Fruit fly (Drosophila melanogaster) ovary, adult (tissue): ENCODE measurements around the gene rump.

Experiments
- CG17801 ChIP-seq: fragments of 200-800 bp; optimal IDR thresholded peaks from 2 replicates; lab custom pipeline; 2019; ENCODE audit warnings: missing biosample characterization, mild to moderate bottlenecking, missing genetic modification characterization, moderate library complexity; ENCODE audit not compliant: partially characterized antibody

Gene rump

dm6 chr3R:9532437-9533180 lies 22.5 kb upstream of the rump start, which contains the start of gene by:
Gene by, minus strand, starts transcription at chr3R:9533011.
- TF ChIP-seq CG17801: no peak

DNA sequence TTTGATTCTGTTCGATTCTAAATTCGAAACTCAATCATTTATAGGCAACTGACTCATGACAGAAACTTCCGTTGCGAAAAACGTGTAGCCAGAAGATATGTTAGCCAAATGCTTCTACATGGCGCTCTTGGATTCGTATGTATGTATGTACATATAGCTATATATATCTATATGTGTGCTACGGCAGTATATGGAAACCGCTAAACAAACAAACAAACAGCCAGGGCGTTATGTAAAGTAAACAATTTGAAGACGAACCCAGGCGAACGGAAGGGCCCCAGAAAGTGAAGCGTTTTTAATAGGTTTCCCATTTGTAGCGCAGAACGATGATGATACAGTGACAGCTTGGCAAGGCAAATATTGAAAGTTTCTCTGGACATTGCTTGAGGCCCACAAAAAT lies 19.8 kb upstream of the rump start:
- no peak for TF ChIP-seq CG17801

- no peak for TF ChIP-seq CG17801
These were observed 19.3 kb upstream of the rump start for dm6 chr3R:9529387-9529897.

DNA sequence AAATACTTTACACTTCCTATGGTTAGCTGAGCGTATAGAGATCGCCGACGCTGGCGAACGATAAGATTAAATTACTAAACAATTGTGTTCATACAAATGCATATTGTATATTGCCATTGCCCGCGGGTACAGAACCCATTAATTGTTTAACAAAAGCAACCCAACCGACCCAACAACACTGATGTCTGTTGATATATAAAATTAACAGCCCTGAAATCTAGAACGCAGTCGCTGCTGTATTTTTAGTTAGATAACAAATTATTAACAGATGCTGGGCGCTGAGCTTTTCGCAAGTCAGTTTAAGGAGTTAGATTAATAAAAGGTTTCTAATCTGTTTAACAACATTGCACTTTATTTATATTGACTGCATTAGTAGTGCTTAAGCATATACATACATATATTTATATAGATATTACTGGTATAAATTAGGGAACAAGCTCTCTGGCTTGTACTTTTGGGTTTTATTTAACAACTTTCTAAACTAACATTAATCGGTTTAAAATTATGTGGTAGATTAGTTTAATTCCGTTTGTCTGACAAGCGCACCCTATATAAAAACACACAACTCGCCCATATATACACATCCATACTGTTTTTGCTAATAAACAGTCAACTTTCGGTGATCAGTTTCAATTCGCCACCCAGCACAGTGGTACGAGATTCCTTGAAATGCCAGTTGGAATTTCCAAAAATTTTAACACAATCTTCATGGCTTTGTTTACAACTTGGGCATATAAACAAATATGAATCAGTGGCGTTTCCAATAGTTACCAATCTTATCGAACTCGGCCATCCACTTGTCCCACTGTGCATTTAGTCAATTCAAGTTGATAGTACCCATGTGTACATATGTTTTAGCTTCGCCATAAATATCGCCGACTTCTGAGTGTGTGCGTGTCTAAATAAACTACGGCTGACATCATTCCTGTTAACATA lies 18.1 kb upstream of the rump start:
- TF ChIP-seq CG17801: peak; percentile 71

DNA sequence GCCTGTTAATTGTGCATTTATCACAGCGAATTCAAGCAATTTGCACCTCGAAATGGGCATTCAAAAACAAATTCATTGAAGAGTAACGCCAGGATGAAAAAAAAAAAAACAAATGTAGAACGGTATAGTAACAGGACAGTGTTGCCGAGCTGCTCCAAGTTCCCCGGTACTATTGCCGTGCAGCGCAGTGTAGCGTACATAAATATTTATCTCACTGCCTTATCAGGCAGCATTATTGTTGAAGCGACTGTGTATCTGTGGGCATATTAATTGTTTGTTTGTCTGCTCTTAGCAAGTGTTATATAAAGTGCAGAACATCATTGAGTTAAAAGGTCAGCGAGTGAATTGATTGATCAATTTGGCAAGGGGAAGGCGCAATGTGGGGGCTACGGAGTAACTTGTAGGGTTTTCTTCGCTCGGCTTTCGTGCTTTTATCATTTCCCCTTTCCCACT lies 6.3 kb upstream of the rump start:
- TF ChIP-seq CG17801: no peak

DNA sequence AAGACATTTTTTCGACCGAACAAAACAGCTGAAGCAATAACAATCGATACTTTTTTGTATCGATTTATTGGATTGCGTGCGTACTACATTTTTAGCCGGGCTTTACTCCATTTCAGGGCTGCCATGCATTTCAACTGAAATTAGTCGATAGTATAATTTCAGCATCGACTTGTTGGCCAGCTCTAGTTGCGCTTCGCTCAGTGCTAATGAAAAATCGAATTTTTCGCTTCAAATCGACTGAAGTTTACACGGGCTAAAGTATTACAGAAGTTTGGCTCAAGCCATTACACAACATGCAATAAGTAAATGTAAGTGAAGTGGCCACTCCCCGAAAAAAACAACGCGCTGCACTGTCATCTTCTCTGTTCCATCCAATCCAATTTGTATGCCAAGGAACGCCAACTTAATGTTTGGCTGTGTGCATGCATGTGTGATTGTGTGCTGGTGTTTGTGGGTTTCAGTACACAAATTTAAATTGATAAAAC lies 5.8 kb upstream of the rump start, which contains the start of the genes mRpL47, CG8176 and Kdm3:
TSS of gene mRpL47 (minus strand) at position 49 of the 485 bp plus-strand sequence.
TSS of gene CG8176 (plus strand) at position 148 of the 485 bp plus-strand sequence.
TSS of gene Kdm3 (plus strand) at position 148 of the 485 bp plus-strand sequence.
- peak; percentile 34 for TF ChIP-seq CG17801

- TF ChIP-seq CG17801: peak; percentile 66
These were observed 2.9 kb upstream of the rump start, which contains the start of the genes Ras85D and Rlb1 for dm6 chr3R:9513052-9513420. Gene Ras85D, minus strand, starts transcription at chr3R:9513067. Gene Rlb1, plus strand, starts transcription at chr3R:9513327.

DNA sequence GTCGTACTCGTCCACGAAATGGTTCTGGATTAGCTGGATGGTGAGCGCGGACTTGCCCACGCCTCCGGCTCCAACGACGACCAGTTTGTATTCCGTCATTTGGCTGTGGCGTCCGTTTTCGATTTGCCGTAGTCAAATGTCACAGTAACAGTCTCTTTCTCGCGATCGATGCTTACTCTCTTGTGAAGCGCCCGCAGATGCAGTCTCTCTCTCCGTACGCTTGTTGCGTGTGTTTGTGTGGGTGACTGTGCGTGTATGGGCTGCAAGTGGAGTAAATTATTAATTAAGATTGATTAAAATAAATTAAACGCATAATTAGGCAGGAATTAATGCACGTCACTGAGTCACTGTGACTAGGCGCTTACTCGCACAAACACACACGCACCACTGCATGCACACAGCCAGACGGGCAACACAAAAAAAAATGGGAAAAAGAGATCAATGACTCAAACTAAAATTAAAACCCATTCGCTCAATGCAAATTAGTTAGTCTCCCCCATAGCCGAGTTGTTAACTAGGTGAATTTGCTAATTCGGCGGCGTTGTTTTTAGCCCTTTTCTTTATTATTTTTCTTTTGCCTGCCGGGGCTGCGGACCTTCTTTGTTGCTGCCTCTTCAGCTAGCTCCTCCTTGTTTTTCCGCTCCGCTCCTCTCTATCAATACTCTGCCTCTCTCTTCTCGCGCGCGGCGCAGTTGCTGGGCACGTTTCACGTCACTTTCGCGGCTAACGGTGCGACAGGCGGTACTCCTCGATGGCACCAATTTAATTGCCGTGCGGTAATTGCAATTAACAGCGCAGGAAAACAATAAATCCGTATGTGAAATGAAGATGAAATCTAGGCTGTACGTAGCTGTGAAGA lies 2.3 kb upstream of the rump start:
- TF ChIP-seq CG17801: no peak

- peak; percentile 28 for TF ChIP-seq CG17801
These were observed 5.8 kb downstream of the rump start, which contains the start of gene CG8149 for dm6 chr3R:9504355-9504754. Gene CG8149, plus strand, starts transcription at chr3R:9504656.

DNA sequence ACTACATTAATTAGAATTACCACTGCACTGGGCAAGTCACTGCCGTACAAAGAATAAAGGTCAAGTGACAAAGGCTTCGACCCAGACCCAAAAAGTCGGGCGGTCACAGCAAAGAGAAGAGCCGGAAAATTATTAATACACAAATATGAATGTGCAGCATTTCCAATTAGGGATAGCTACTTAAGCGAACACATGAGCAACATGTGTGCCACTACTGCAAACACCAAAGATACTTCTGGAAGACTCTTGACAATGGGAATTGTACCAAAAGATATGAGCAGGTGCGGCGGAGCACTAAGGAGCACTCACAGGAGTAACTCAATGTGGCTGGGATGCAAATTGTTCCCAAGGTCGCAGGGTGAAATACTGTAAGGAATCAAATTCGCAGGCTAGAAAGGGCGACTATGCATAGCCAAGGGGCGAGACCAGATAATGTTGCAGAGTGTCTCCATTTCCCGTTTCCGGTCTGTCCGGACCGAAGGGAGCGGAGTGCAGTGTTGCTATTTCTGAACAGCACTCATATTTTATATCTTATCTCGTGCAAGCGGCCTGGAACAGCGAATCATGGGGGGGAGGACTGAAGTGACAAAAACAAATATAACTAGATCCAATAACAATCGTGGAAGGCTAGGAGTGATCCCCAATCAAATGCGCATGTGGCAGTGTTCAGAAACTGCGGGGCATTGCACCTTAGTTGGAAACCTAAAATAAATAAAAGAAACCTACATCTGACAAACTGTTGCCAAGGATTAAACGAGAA lies 6.6 kb downstream of the rump start:
- no peak for TF ChIP-seq CG17801

dm6 chr3R:9502416-9502763 lies 7.7 kb downstream of the rump start, which contains the start of gene RhoL:
Gene RhoL, minus strand, starts transcription at chr3R:9502581.
- TF ChIP-seq CG17801: peak; percentile 68

DNA sequence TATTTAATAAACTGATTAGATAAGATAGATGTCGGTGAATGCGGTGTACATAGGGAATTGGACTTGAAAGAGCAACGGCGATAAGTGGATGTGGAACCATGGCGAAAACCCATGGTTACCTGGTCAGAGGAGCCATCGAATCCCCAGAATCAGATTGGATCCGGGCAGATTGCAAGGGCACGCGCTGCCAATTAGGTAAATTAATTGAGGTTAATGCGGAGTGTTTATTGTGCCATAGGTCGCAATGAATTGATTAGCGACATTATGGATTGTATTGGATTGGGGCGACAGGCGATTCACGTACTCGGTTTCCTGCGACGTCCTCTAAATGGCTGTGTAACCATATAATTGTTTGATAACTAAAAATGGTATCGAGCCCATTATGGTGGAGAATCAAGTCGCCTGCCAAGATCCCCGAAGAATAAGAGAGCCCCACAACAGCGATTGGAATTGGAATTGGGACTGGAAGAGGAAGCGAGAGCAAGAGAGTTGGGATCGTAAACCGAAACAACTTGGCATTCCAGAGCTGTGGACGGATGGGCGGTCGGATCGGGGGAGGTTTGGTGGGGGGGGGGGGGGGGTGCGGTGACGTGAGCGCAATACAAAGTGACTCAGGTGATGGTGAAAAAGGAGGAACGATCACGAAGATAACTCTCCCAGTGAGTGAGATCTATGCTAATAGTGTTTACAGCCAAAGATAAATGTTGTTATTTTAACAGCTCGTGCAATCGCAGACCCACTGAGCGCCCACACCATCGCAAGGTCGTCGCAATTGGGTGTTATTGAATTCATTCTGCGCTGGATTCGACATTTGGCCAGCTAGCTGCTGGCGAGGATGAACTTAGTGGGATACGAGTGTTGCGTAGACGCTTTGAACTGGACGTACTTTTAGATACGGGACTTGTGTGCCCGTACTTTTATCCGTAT lies 8.4 kb downstream of the rump start:
- TF ChIP-seq CG17801: no peak

DNA sequence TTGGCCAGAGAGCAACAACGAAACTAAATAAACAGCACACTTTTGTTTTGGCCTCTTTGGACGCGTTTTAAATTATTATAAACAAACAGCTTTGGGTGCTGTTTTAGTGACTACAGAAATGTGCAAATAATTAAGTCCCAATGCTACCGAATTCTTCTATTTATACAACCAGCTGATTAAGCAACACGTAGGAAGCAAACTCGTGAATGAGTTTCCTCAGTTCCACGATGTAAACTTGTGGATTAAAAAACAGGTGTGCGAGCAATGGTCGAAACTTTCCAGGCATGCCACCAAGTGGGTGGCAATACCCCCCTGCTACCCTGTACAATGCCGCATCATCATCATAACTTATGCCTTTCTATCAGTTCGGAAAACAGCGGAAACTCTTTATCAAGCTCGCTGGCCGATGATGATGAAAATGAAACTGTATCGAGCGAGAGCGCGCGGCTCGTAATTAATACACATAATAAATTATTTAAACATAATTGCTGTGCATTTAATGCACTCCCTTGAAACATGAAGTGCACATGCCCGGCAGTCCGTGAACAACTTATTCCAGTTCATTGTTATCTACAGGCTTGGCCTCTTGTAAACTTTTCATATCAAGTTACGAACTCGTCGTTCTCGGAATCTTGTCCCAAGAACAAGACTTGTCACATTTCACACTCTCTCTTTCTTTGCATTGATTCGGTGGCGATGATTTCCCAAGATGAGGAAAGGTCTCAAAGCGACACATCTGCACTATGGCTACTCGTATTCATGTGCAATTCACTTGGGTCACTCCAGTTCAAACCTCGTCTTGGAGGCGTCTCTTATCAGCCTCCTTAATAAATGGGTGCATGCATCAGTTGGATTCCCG lies 9.7 kb downstream of the rump start:
- TF ChIP-seq CG17801: no peak
